Worm (Caenorhabditis elegans) whole organism, young adult: ENCODE results near the gene C23G10.5.

ENCODE experiments used
- B0019.2 ChIP-seq: fragments of 200-800 bp; sonication (Bioruptor generic); conservative IDR thresholded peaks from 2 replicates; pipeline ENCODE4 v1.3.6; 2022; ENCODE audit warnings: missing genetic modification reagents, missing genetic modification characterization, missing compliant biosample characterization
- bed-2 ChIP-seq: fragments of 200-800 bp; sonication (Bioruptor generic); IDR thresholded peaks from 2 replicates; pipeline ENCODE4 v1.3.6; 2022; ENCODE audit warnings: missing genetic modification reagents, missing genetic modification characterization, missing compliant biosample characterization
- ekl-4 ChIP-seq: fragments of 200-800 bp; sonication (Bioruptor generic); IDR thresholded peaks from 2 replicates; pipeline ENCODE4 v1.3.6; 2022; ENCODE audit warnings: missing genetic modification reagents, missing genetic modification characterization, missing compliant biosample characterization
- him-1 ChIP-seq: sonication (generic microtip); optimal IDR thresholded peaks from 2 replicates; lab custom pipeline; 2016; ENCODE audit warnings: missing genotype, missing genetic modification reagents, missing genetic modification characterization, missing compliant biosample characterization
- unc-130 ChIP-seq: sonication (generic microtip); optimal IDR thresholded peaks from 2 replicates; lab custom pipeline; 2016; ENCODE audit warnings: missing genetic modification reagents, missing genetic modification characterization, missing compliant biosample characterization

ce11 chrIII:6155787-6156186 lies 35.1 kb upstream of the C23G10.5 start:
- TF ChIP-seq ekl-4 (GFP tag; lab: Robert Waterston, UW) = no peak
- no peak for TF ChIP-seq unc-130 (GFP tag; lab: Kevin White, UChicago)
- no peak for TF ChIP-seq B0019.2 (GFP tag; lab: Robert Waterston, UW)
- TF ChIP-seq bed-2 = no peak
- no peak for TF ChIP-seq him-1 (tag; lab: Kevin White, UChicago)
